Fruit fly (Drosophila melanogaster) S2 (cell line): ENCODE data around the gene Tti1.

Experiments
- CG8478 ChIP-seq: fragments of >200 bp; optimal IDR thresholded peaks from 2 replicates; lab custom pipeline; 2018
- CTCF ChIP-seq, 2 experiments: fragments of >200 bp; optimal IDR thresholded peaks; 2 replicates each; lab custom pipeline; 2018

Gene Tti1

DNA sequence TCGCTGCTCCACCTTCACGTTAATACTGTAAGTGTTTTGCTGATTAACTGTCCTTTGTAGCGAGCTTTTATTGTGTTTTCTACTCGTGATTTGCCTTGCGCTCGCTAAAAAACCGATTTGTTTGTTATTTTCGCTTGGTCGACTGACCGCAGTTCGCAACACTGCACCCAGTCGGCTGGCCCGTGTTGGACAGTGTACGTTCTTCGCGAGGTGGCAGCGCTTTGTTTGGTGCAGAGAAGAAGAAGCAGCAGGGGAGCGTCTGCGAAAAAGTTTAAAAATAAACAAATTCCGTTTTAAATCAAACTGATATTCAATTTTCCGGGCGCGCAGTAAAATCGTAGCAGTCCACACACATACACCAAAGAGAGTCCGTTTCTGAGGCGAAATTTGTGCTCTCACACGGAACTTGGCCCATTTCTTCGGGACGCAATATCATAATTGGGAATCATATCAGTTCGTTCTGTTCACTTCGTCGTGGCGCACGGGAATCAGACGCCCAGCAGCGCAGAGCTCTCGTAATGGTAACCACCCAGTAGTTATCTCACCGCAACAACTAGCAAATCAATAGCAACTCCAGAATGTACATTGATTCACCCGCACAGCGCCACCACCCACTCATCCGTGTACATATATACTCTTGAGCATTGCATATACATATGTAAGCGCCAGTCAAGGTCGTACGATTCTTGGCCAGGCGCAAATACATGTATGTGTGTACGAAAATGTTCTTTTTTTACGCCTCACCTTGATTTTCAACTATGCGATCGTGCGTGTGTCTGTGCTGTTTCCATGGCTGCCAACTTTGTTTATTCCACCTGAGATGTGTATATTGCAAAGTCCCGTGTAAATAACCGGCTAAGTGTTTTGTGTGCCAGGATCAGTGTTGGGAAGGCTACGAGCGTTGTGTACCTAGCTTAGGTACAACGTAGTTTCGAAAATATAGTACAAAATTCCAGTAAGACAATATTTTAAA is 13.4 kb upstream of the Tti1 start, which contains the start of gene Naa80:
Naa80 (plus strand) TSS at position 215 of the 973 bp plus-strand sequence.
- TF ChIP-seq CTCF (optimal IDR thresholded peaks at IDR 0.05; lab: Kevin White, UChicago) (peak in 1 of 2 experiments; percentile 16), CG8478 (lab: Kevin White, UChicago) (no peak)

DNA sequence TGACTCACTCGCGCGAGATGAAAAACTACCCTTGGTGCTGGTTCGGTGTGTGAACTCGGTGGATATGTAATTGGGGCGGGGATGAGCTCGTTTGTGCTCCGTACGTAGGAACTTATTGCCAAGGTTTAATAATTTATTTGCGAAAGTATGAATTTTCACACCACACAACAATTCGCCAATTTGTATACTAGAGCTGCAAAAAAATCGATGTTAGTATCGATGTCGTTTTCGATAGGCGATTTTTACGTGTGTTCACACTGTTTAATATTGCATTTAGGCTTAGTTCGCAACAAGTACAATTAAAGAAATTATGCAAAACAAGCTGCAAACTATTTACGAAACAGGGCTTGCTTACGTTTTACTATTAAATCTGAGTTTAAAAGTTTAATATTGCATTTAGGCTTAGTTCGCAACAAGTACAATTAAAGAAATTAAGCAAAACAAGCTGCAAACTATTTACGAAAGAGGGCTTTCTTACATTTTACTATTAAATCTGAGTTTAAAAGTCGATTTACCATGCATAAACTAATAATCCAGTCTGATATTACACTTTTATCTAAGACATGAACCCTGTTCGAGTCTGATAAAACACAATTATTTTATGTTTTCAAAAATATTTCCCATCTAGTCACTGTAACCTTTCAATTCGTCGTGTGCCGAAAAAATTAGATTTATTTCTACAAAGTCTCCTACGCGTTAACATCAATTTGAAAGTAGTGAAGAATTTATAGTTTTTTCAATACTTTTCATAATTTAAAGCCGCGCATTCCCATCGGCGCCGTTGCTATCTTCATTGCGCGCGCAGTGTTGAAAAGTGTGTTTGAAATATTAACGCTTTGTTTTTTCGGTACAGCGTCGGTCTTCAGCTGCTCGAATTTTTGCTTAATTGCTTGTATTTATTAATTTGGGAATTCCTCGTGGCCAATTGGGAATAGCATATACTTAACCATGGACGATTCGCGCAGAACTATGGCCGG is 8.8 kb upstream of the Tti1 start, which contains the start of the genes Snap24 and CG8478:
Snap24 (minus strand) TSS at position 196 of the 977 bp plus-strand sequence.
CG8478 (plus strand) TSS at position 696 of the 977 bp plus-strand sequence.
- no peak for TF ChIP-seq CG8478 (lab: Kevin White, UChicago)
- TF ChIP-seq CTCF (optimal IDR thresholded peaks at IDR 0.05; lab: Kevin White, UChicago) = no peak

DNA sequence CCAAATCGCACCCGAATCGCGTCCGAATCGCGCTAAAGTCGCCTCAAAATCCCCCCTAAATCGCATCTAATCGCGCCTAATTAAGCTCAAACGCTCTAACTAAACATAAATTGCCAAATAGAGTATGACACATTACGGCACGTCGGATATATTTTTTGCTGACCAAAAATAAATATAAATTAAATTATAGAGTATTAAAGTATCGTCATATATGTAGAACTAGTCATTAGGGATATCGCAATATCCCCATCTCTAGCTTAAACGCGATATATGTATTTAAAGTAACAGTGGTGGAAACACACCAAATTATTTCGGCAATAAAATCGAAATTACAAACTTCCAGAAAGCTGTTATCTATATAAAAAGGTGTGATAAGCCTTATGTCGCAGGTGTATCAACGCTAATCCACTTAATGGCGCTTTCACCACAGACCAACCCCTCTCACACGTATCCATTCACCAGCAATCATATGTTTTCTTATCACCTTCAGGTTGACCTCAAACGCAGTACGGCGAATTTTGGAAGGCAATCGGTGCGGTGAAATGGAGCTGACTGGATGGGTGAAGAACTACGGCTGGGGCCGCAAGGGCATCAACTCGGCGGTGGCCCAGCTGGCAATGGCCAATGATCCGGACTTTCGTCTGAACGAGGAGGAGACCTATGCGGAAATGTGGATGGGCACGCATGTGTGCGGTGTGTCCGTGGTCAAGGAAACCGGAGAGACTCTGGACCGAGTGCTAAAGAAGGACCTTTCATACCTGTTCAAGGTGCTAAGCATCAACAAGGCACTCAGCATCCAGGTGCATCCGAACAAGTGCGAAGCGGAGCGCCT is 5.1 kb upstream of the Tti1 start, which contains the start of gene Mpi:
Mpi (plus strand) TSS at position 263 of the 832 bp plus-strand sequence.
- TF ChIP-seq CG8478 (lab: Kevin White, UChicago) (no peak), CTCF (optimal IDR thresholded peaks at IDR 0.05; lab: Kevin White, UChicago) (no peak)

DNA sequence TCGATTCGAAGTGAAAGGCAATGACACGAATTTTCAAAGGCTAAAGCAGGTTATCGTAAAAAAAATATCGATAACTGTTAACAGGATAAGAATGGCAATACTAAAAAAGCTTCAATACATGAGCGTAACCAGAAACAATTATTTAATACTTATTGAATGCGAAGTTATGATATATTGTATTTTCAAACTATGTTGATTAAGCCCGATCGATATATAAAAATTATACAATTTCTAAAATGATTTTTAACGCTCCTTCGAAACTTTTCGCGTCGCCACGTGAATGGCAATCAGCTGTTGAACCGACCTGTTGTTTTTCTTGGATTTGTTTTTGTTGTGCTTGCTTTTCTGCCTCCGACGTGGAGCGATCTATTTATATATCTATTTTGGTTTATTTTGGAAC is 1.7 kb upstream of the Tti1 start, which contains the start of the genes Alg12 and Rpt3R:
Alg12 (plus strand) TSS at position 305 of the 400 bp plus-strand sequence.
Rpt3R (minus strand) TSS at position 324 of the 400 bp plus-strand sequence.
- TF ChIP-seq CG8478 (lab: Kevin White, UChicago) (no peak), CTCF (optimal IDR thresholded peaks at IDR 0.05; lab: Kevin White, UChicago) (no peak)

DNA sequence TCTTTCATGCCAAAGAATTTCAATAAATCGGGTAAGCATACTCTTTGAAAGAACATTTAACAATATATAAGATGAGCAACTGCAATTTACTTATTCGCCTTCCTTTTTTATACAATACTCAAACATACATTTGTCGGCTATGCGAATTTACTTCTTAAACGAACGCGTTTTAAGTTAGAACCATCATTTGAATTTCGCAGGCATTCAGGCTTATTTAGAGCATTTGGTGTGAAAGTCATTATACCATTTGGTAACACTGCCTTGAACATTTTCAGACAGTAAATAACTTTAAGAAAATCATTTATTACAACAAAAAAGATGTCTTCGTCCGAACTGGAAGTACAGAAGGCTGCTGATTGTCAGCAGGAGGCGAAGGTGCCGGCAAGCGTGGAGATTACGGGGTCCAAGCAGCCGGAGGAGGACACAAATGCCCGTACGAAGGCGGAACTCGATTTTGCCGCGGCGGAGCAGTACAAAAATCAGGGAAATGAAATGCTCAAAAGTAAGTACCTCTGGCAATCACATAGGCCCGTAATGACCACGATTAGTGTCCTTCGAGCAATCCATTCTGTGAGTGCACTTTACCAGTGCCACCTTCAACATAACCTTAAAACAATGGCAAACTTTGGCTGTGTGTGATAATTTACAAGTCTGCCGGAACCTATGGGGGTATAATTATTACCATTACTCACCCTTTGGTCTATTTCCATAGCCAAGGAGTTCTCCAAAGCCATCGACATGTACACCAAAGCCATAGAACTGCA is 6.4 kb downstream of the Tti1 start:
- TF ChIP-seq CG8478 (lab: Kevin White, UChicago) (no peak), CTCF (optimal IDR thresholded peaks at IDR 0.05; lab: Kevin White, UChicago) (no peak)

DNA sequence ATGACTTTTGCATAAGTTTGCCTTT is 6.8 kb downstream of the Tti1 start, which contains the start of gene PpD3:
PpD3 (plus strand) TSS at position 1 of the 25 bp plus-strand sequence.
- TF ChIP-seq CG8478 (lab: Kevin White, UChicago) (no peak), CTCF (optimal IDR thresholded peaks at IDR 0.05; lab: Kevin White, UChicago) (no peak)

DNA sequence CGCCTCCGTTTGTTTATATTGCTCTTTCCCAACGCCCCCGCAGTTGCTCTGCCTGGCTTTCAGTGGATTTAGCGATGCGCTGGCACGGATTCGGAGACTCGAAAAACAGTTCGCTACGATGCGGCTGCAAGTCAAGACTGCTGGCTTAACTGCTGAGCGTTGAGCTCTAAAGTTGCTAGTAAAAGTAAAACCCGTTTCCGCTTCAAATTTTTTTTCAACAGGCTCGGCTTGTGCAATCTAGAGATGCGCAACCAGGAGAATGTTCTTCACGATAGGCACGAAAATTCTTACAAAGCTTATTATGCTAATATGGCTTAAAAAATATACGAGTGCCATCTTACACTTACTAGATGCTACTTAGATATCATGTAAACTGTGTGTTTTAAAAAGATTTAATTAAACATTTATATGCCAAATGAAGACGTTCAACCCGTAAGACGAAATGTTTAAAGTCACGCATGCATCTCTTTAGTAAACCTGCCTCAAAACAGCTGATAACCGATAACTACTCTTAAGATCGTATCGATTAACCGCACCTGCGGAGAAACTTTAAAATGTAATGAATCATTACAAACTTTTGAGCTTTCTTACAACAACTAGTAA is 7.1 kb downstream of the Tti1 start, which contains the start of gene CG12948:
CG12948 (minus strand) TSS at position 473 of the 603 bp plus-strand sequence.
- TF ChIP-seq CG8478 (lab: Kevin White, UChicago) (no peak), CTCF (optimal IDR thresholded peaks at IDR 0.05; lab: Kevin White, UChicago) (no peak)

DNA sequence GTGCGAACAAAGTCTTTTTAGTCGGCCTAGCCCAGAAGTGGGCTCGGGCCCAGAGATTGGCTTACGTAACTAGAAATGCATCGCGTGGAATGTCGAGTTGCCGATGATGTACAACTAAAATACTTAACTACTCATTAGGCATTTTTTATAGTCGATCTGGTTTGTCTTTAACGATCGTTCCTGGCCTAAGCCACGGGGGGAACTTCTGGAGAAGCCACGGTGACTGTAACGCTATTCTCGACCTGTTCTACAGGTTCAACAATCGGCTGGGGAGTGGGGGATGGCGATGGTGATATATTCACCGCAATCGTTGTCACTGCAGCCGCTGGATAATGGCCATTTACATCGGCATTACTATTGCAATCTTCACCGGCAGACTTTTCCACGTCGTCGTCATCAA is 8.2 kb downstream of the Tti1 start, which contains the start of gene CG34409:
CG34409 (minus strand) TSS at position 101 of the 400 bp plus-strand sequence.
- TF ChIP-seq CG8478 (lab: Kevin White, UChicago) (no peak), CTCF (optimal IDR thresholded peaks at IDR 0.05; lab: Kevin White, UChicago) (no peak)

DNA sequence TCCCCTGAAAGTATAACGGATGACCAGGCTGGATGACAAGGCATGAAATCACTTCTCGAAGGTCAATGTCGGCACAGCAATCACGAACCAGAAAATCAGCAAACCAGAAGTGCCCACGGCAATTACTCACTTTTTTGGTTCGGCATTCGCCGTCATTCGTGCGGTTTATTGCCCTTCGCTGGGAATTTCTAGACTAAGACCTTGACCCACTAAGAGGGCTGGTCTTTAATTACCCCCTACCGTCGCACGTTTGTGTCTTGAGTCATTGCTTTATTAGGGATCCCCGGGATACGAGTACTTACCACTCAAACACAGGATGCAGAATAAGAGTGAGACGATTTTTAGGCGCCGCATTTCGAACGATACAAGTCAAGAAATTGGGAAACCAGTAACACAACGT is 9.0 kb downstream of the Tti1 start:
- TF ChIP-seq CTCF (optimal IDR thresholded peaks at IDR 0.05; lab: Kevin White, UChicago) (no peak), CG8478 (lab: Kevin White, UChicago) (no peak)

DNA sequence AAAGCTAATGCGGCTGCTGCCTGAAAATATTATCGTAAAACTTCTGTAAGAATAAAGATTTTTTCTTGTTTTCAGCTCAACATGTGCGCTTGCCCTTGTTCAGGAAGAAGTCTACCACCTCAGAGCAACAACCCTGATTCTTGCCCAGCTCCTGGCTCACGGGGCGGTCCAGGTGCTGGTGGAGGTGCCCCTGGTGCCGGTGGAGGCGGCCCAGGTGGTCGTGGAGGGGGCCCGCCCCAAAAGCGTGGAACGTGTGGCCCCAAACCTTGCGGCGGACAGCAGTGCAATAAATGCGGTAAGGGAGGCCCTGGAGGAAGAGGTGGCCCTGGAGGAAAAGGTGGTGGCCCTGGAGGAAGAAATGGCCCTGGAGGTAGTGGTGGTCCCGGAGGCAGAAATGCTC is 10.5 kb downstream of the Tti1 start:
- TF ChIP-seq CG8478 (lab: Kevin White, UChicago) = no peak
- TF ChIP-seq CTCF (optimal IDR thresholded peaks at IDR 0.05; lab: Kevin White, UChicago) = no peak

DNA sequence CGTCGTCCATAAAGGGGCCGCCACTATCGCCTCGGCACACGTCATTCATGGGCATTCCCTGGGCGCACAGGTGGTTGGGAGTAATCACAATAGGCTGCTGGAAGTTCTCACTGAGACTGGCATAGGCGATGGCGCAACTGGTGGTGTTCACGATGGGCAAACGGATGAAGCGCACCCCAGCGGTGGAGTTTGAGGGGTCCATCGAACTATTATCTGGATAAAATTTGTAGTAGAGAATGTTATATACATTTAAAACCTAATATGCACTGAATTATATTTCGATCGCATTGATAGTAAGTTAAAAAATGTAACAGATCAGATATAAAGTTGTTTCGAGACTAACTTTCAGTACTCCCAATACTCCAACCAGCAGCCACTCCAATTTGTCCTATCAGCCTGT is 11.3 kb downstream of the Tti1 start, which contains the start of gene CG31415:
CG31415 (plus strand) TSS at position 301 of the 400 bp plus-strand sequence.
- TF ChIP-seq CTCF (optimal IDR thresholded peaks at IDR 0.05; lab: Kevin White, UChicago) (no peak), CG8478 (lab: Kevin White, UChicago) (no peak)

DNA sequence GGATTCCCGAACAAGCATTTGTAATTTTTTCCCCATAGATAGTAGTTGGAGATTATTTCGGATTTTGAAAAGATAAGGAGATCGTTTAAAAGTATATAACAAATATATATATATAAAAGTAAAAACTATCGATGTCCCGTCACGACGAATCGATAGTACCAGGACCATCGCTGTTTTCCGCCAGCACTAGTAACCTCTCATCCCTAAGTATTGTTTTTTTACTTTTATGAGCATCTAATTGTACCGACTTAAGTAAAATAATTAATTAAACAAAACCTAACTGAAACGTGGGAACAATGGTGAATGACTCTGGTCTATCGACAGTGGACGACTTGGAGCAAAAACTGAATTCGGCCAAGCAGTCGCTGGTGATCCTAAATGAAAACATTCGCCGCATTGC is 13.8 kb downstream of the Tti1 start, which contains the start of gene Pnn:
Pnn (plus strand) TSS at position 187 of the 400 bp plus-strand sequence.
- TF ChIP-seq CG8478 (lab: Kevin White, UChicago) (no peak), CTCF (optimal IDR thresholded peaks at IDR 0.05; lab: Kevin White, UChicago) (no peak)
